Worm (Caenorhabditis elegans) whole organism, L1 larva: Measurements from ENCODE around the gene lin-18.

Experiments
- C04F5.9 ChIP-seq: sonication (generic microtip); optimal IDR thresholded peaks from 2 replicates; lab custom pipeline; 2016; ENCODE audit warnings: missing genetic modification characterization, missing compliant biosample characterization
- Y116A8C.19 ChIP-seq: sonication (generic microtip); optimal IDR thresholded peaks from 2 replicates; lab custom pipeline; 2016; ENCODE audit warnings: missing compliant biosample characterization, missing genetic modification characterization, borderline replicate concordance
- alr-1 ChIP-seq: fragments of 200-800 bp; sonication (Bioruptor generic); optimal IDR thresholded peaks from 2 replicates; lab custom pipeline; 2018; ENCODE audit warnings: borderline replicate concordance, mild to moderate bottlenecking, missing genetic modification characterization, missing compliant biosample characterization
- ama-1 ChIP-seq: fragments of 150-350 bp; optimal IDR thresholded peaks from 2 replicates; lab custom pipeline; 2014
- blmp-1 ChIP-seq: fragments of 150-350 bp; optimal IDR thresholded peaks from 2 replicates; lab custom pipeline; 2014; ENCODE audit warnings: missing biosample characterization, missing genetic modification characterization
- ceh-8 ChIP-seq: fragments of 200-800 bp; sonication (Bioruptor generic); optimal IDR thresholded peaks from 2 replicates; lab custom pipeline; 2018; ENCODE audit warnings: mild to moderate bottlenecking, missing genetic modification characterization, moderate library complexity, missing compliant biosample characterization
- dsc-1 ChIP-seq: sonication (generic microtip); optimal IDR thresholded peaks from 2 replicates; lab custom pipeline; 2016; ENCODE audit warnings: mild to moderate bottlenecking, missing genetic modification characterization, missing compliant biosample characterization
- efl-1 ChIP-seq, 4 experiments: fragments of 150-350 bp; optimal IDR thresholded peaks in 3 of 4; peaks in 1 of 4; 1 replicate in 1 of 4; 2 replicates in 3 of 4; lab custom pipeline; 2014; ENCODE audit warnings: missing biosample characterization in 2 of 4, missing genetic modification characterization in 2 of 4, missing genetic modification reagents in 2 of 4
- egl-13 ChIP-seq: sonication (generic microtip); optimal IDR thresholded peaks from 2 replicates; lab custom pipeline; 2016; ENCODE audit warnings: missing genotype, missing genetic modification reagents, missing genetic modification characterization, missing compliant biosample characterization
- egl-27 ChIP-seq, 2 experiments: fragments of 150-350 bp in 1 of 2; sonication (generic microtip); optimal IDR thresholded peaks; 3 replicates each; lab custom pipeline; 2017 to 2018; ENCODE audit warnings: missing biosample characterization in 2 of 2, missing genetic modification characterization in 2 of 2, missing genetic modification reagents in 2 of 2
- elt-2 ChIP-seq: sonication (generic microtip); optimal IDR thresholded peaks from 2 replicates; lab custom pipeline; 2016; ENCODE audit warnings: missing genetic modification characterization, mild to moderate bottlenecking, inconsistent platforms, missing compliant biosample characterization, missing genetic modification reagents
- ets-5 ChIP-seq: fragments of 200-800 bp; sonication (Bioruptor generic); IDR thresholded peaks from 2 replicates; pipeline ENCODE4 v1.3.6; 2022; ENCODE audit warnings: missing genetic modification characterization, missing compliant biosample characterization
- fkh-10 ChIP-seq: sonication (generic microtip); optimal IDR thresholded peaks from 2 replicates; lab custom pipeline; 2017; ENCODE audit warnings: missing biosample characterization, missing genetic modification reagents, missing genetic modification characterization
- fkh-8 ChIP-seq: sonication (generic microtip); optimal IDR thresholded peaks from 2 replicates; lab custom pipeline; 2016; ENCODE audit warnings: mild to moderate bottlenecking, missing genetic modification characterization, missing compliant biosample characterization
- grh-1 ChIP-seq: fragments of 200-800 bp; sonication (Bioruptor generic); IDR thresholded peaks from 2 replicates; pipeline ENCODE4 v1.3.6; 2022; ENCODE audit warnings: missing genetic modification reagents, missing genetic modification characterization, missing compliant biosample characterization
- hpl-2 ChIP-seq: fragments of 150-350 bp; optimal IDR thresholded peaks from 2 replicates; lab custom pipeline; 2014; ENCODE audit warnings: missing biosample characterization, missing genetic modification reagents, missing genetic modification characterization
- irx-1 ChIP-seq: sonication (generic microtip); optimal IDR thresholded peaks from 2 replicates; lab custom pipeline; 2016; ENCODE audit warnings: missing genetic modification characterization, missing compliant biosample characterization
- jun-1 ChIP-seq: fragments of 150-350 bp; optimal IDR thresholded peaks from 2 replicates; lab custom pipeline; 2014; ENCODE audit warnings: missing biosample characterization, missing genetic modification reagents, missing genetic modification characterization
- lin-14 ChIP-seq: fragments of 200-800 bp; sonication (Bioruptor generic); optimal IDR thresholded peaks from 2 replicates; lab custom pipeline; 2018; ENCODE audit warnings: mild to moderate bottlenecking, missing genetic modification characterization, moderate library complexity, missing compliant biosample characterization
- lin-15B ChIP-seq: fragments of 150-350 bp; sonication (generic microtip); optimal IDR thresholded peaks from 3 replicates; lab custom pipeline; 2014; ENCODE audit warnings: missing biosample characterization, missing genetic modification characterization
- lin-35 ChIP-seq, 2 experiments: fragments of 150-350 bp; optimal IDR thresholded peaks; 2 replicates each; lab custom pipeline; 2014; ENCODE audit warnings: missing biosample characterization in 2 of 2, missing genetic modification characterization in 2 of 2, missing genetic modification reagents in 2 of 2
- lsy-2 ChIP-seq, 2 experiments: fragments of 150-350 bp; optimal IDR thresholded peaks; 2 replicates each; lab custom pipeline; 2014; ENCODE audit warnings: missing biosample characterization in 2 of 2, missing genetic modification characterization in 2 of 2
- mdl-1 ChIP-seq, 2 experiments: fragments of 150-350 bp; optimal IDR thresholded peaks; 2 replicates each; lab custom pipeline; 2014 to 2017; ENCODE audit warnings: missing biosample characterization in 2 of 2, missing genetic modification characterization in 2 of 2, inconsistent platforms in 1 of 2
- mef-2 ChIP-seq: fragments of 150-350 bp; optimal IDR thresholded peaks from 2 replicates; lab custom pipeline; 2014; ENCODE audit warnings: missing biosample characterization, missing genetic modification characterization
- mep-1 ChIP-seq: fragments of 150-350 bp; optimal IDR thresholded peaks from 2 replicates; lab custom pipeline; 2014; ENCODE audit warnings: missing biosample characterization, missing genetic modification characterization
- nhr-12 ChIP-seq: sonication (generic microtip); optimal IDR thresholded peaks from 2 replicates; lab custom pipeline; 2017; ENCODE audit warnings: missing biosample characterization, missing genetic modification characterization
- nhr-19 ChIP-seq: fragments of 200-800 bp; sonication (Bioruptor generic); conservative IDR thresholded peaks from 2 replicates; pipeline ENCODE4 v1.3.6; 2022; ENCODE audit warnings: missing genetic modification characterization, missing compliant biosample characterization
- nhr-20 ChIP-seq: sonication (generic microtip); optimal IDR thresholded peaks from 2 replicates; lab custom pipeline; 2016; ENCODE audit warnings: mild to moderate bottlenecking, missing genetic modification characterization, missing compliant biosample characterization
- nhr-47 ChIP-seq: sonication (generic microtip); optimal IDR thresholded peaks from 2 replicates; lab custom pipeline; 2016; ENCODE audit warnings: mild to moderate bottlenecking, missing genetic modification characterization, moderate library complexity, missing compliant biosample characterization
- nhr-71 ChIP-seq: sonication (generic microtip); optimal IDR thresholded peaks from 2 replicates; lab custom pipeline; 2016; ENCODE audit warnings: mild to moderate bottlenecking, missing genetic modification characterization, moderate library complexity, missing compliant biosample characterization
- pag-3 ChIP-seq: sonication (generic microtip); optimal IDR thresholded peaks from 2 replicates; lab custom pipeline; 2017; ENCODE audit warnings: missing genetic modification characterization, mild to moderate bottlenecking, missing compliant biosample characterization, antibody characterized with exemption, borderline replicate concordance; ENCODE audit not compliant: insufficient read depth
- pax-3 ChIP-seq: fragments of 200-800 bp; sonication (Bioruptor generic); optimal IDR thresholded peaks from 2 replicates; lab custom pipeline; 2018; ENCODE audit warnings: mild to moderate bottlenecking, missing genetic modification characterization, moderate library complexity, missing compliant biosample characterization
- pqm-1 ChIP-seq: sonication (generic microtip); optimal IDR thresholded peaks from 3 replicates; lab custom pipeline; 2017; ENCODE audit warnings: missing biosample characterization, missing genetic modification characterization
- rnt-1 ChIP-seq: sonication (generic microtip); optimal IDR thresholded peaks from 2 replicates; lab custom pipeline; 2016; ENCODE audit warnings: mild to moderate bottlenecking, missing genetic modification characterization, moderate library complexity, missing compliant biosample characterization
- skn-1 ChIP-seq: fragments of 150-350 bp; optimal IDR thresholded peaks from 2 replicates; lab custom pipeline; 2014; ENCODE audit warnings: missing biosample characterization, missing genetic modification characterization
- snpc-4 ChIP-seq: fragments of 150-350 bp; optimal IDR thresholded peaks from 2 replicates; lab custom pipeline; 2014; ENCODE audit warnings: missing biosample characterization, missing genetic modification characterization
- sox-4 ChIP-seq: sonication (generic microtip); optimal IDR thresholded peaks from 2 replicates; lab custom pipeline; 2016; ENCODE audit warnings: missing genetic modification characterization, missing compliant biosample characterization
- tlp-1 ChIP-seq: fragments of 150-350 bp; optimal IDR thresholded peaks from 2 replicates; lab custom pipeline; 2014; ENCODE audit warnings: missing biosample characterization, missing genetic modification characterization
- unc-130 ChIP-seq: fragments of 150-350 bp; optimal IDR thresholded peaks from 2 replicates; lab custom pipeline; 2017; ENCODE audit warnings: missing biosample characterization, missing genetic modification characterization, inconsistent platforms
- unc-62 ChIP-seq: fragments of 150-350 bp; optimal IDR thresholded peaks from 2 replicates; lab custom pipeline; 2014; ENCODE audit warnings: missing biosample characterization, missing genetic modification reagents, missing genetic modification characterization
- unc-86 ChIP-seq: sonication (generic microtip); optimal IDR thresholded peaks from 2 replicates; lab custom pipeline; 2016; ENCODE audit warnings: missing genetic modification characterization, missing compliant biosample characterization
- vab-15 ChIP-seq: sonication (generic microtip); optimal IDR thresholded peaks from 2 replicates; lab custom pipeline; 2017; ENCODE audit warnings: missing genotype, mild to moderate bottlenecking, missing genetic modification characterization, missing compliant biosample characterization
- xbp-1 ChIP-seq: sonication (generic microtip); optimal IDR thresholded peaks from 2 replicates; lab custom pipeline; 2016; ENCODE audit warnings: missing genetic modification characterization, missing compliant biosample characterization
- zip-4 ChIP-seq: fragments of 200-800 bp; sonication (Bioruptor generic); optimal IDR thresholded peaks from 2 replicates; lab custom pipeline; 2018; ENCODE audit warnings: mild to moderate bottlenecking, missing genetic modification characterization, moderate library complexity, missing compliant biosample characterization
- ztf-11 ChIP-seq, 2 experiments: sonication (generic microtip); optimal IDR thresholded peaks; 2 replicates each; lab custom pipeline; 2016 to 2017; ENCODE audit warnings: missing genetic modification characterization in 2 of 2, missing biosample characterization in 1 of 2, missing compliant biosample characterization in 1 of 2
- ztf-4 ChIP-seq: fragments of 150-350 bp; optimal IDR thresholded peaks from 2 replicates; lab custom pipeline; 2014; ENCODE audit warnings: missing biosample characterization, missing genetic modification characterization

Gene lin-18

DNA sequence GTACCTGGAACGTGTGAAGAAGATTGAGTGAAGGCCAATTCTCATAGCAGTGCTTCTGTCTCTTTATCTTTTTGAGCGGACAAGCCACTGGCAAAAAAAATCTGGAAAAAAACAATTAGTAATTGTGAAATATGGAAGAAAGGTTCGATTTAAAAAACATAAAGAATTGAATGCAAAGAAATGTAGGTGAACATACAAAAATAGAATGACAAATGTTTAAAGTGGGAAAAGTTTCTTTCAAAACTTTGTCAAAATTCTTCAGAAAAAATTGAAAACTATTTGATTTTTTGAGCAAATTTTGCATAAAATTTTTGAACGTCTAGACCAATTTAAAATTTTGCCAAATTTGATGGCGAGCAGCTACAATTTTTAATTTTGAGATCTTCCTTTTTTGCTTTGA, 15.1 kb upstream of the lin-18 start, which contains the start of gene ptp-4A2:
TSS of gene ptp-4A2 (minus strand) at position 101 of the 400 bp plus-strand sequence.
- no peak for TF ChIP-seq mdl-1 (tag; optimal IDR thresholded peaks at IDR 0.05; lab: Kevin White, UChicago)
- TF ChIP-seq efl-1 (optimal IDR thresholded peaks at IDR 0.05; lab: Kevin White, UChicago) = no peak
- TF ChIP-seq efl-1 (GFP tag; optimal IDR thresholded peaks at IDR 0.05 in 1 of 2; lab: Kevin White, UChicago) = peak in 1 of 2 experiments; percentile 36

DNA sequence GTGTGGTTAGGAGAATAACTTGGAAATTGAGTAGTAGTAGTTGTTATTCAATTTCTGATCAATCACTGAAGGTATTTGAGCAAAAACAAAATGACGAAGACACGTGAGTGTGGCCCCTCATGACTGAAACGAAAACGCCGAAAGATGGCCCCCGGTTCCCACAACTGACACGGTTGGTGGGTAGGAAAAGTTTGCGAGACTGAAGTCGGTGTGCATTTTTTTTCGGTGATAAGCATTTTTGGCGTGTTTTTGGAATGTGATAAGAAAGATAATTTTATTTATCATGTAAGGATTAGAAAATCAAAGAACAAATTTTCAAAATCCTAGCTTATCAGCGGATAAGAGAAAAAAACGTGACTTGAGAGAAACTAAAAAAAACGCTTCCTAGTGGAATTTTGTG, 14.3 kb upstream of the lin-18 start:
- TF ChIP-seq alr-1 (tag; lab: Kevin White, UChicago) (no peak), lin-14 (GFP tag; lab: Kevin White, UChicago) (peak; percentile 26), nhr-71 (tag; lab: Kevin White, UChicago) (peak; percentile 35), vab-15 (no peak), hpl-2 (GFP tag; lab: Kevin White, UChicago) (no peak), zip-4 (GFP tag; lab: Kevin White, UChicago) (no peak), nhr-19 (GFP tag; lab: Robert Waterston, UW) (0 out of 2 replicates have a peak, but pooled peaks have one; percentile 10), grh-1 (GFP tag; lab: Robert Waterston, UW) (no peak), fkh-10 (GFP tag; lab: Kevin White, UChicago) (no peak), ama-1 (no peak), ztf-4 (tag; lab: Kevin White, UChicago) (peak; percentile 29), Y116A8C.19 (tag; lab: Kevin White, UChicago) (no peak), egl-27 (tag; optimal IDR thresholded peaks at IDR 0.05; lab: Kevin White, UChicago) (no peak), jun-1 (tag; lab: Kevin White, UChicago) (no peak), ztf-11 (tag; optimal IDR thresholded peaks at IDR 0.05; lab: Kevin White, UChicago) (no peak), unc-86 (tag; lab: Kevin White, UChicago) (no peak), dsc-1 (peak; percentile 43), pax-3 (tag; lab: Kevin White, UChicago) (no peak), skn-1 (tag; lab: Kevin White, UChicago) (no peak), tlp-1 (tag; lab: Kevin White, UChicago) (no peak), elt-2 (tag; lab: Kevin White, UChicago) (peak; percentile 92), fkh-8 (tag; lab: Kevin White, UChicago) (peak; percentile 50), lin-35 (GFP tag; optimal IDR thresholded peaks at IDR 0.05; lab: Kevin White, UChicago) (no peak), pag-3 (tag; lab: Kevin White, UChicago) (no peak), rnt-1 (tag; lab: Kevin White, UChicago) (peak; percentile 12), nhr-47 (peak; percentile 9), nhr-12 (tag; lab: Kevin White, UChicago) (no peak), egl-13 (tag; lab: Kevin White, UChicago) (no peak), pqm-1 (tag; lab: Kevin White, UChicago) (no peak), blmp-1 (tag; lab: Kevin White, UChicago) (no peak), nhr-20 (tag; lab: Kevin White, UChicago) (peak; percentile 39), unc-130 (tag; lab: Kevin White, UChicago) (no peak)

DNA sequence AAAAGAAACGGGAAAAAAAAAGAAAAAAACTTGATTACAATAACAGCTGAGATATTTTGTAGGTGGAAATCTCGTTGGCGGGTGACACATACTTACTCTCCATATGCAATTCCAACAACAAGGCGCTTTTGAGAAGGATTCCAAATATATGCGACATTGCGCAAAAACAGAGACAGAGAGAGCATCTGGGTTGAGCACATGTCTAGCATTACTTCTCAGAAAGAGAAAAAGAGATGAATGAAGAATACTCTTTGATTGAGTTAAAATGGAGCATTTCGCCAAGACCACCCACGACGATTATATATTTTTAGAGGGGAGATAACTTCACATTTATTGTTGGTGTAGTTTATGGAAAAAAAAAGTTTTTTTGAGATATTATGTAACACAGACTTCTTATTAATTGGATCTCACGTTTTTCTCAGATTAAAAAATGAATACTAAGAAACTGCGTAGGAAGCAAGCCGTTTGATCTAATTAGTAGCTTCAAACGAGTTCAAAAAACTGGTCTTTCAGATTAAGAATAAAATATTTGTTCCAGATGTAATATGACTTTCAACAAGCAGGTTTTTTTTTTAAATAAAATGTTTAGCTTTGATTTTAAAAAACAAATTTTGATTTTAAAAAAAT, 13.3 kb upstream of the lin-18 start:
- TF ChIP-seq ets-5 (GFP tag; lab: Robert Waterston, UW) (no peak), dsc-1 (peak; percentile 97), lin-15B (tag; lab: Kevin White, UChicago) (no peak), fkh-10 (GFP tag; lab: Kevin White, UChicago) (peak; percentile 18), sox-4 (tag; lab: Kevin White, UChicago) (no peak), mef-2 (tag; lab: Kevin White, UChicago) (peak; percentile 40), skn-1 (tag; lab: Kevin White, UChicago) (no peak), mep-1 (no peak), lin-14 (GFP tag; lab: Kevin White, UChicago) (peak; percentile 65), xbp-1 (tag; lab: Kevin White, UChicago) (no peak), elt-2 (tag; lab: Kevin White, UChicago) (no peak), snpc-4 (tag; lab: Kevin White, UChicago) (no peak), nhr-71 (tag; lab: Kevin White, UChicago) (peak; percentile 63), fkh-8 (tag; lab: Kevin White, UChicago) (peak; percentile 75), ztf-4 (tag; lab: Kevin White, UChicago) (no peak), ceh-8 (GFP tag; lab: Kevin White, UChicago) (no peak), lsy-2 (tag; optimal IDR thresholded peaks at IDR 0.05; lab: Kevin White, UChicago) (no peak), egl-27 (tag; optimal IDR thresholded peaks at IDR 0.05; lab: Kevin White, UChicago) (no peak), irx-1 (tag; lab: Kevin White, UChicago) (no peak), C04F5.9 (tag; lab: Kevin White, UChicago) (no peak), vab-15 (no peak), unc-62 (GFP tag; lab: Kevin White, UChicago) (no peak)
